Worm (Caenorhabditis elegans) whole organism, L2 larva: ENCODE data around the gene hda-6.

Experiments
- F13H6.1 ChIP-seq: sonication (generic microtip); optimal IDR thresholded peaks from 2 replicates; lab custom pipeline; 2016; ENCODE audit warnings: missing genetic modification characterization, missing compliant biosample characterization
- R02D3.7 ChIP-seq: fragments of 150-350 bp; optimal IDR thresholded peaks from 2 replicates; lab custom pipeline; 2014; ENCODE audit warnings: missing biosample characterization, missing genetic modification characterization
- Y55F3AM.14 ChIP-seq: fragments of 200-800 bp; sonication (Bioruptor generic); optimal IDR thresholded peaks from 2 replicates; lab custom pipeline; 2018; ENCODE audit warnings: mild to moderate bottlenecking, missing genetic modification characterization, missing compliant biosample characterization
- ZK546.5 ChIP-seq: sonication (generic microtip); optimal IDR thresholded peaks from 2 replicates; lab custom pipeline; 2017; ENCODE audit warnings: missing biosample characterization, missing genetic modification characterization
- alr-1 ChIP-seq: fragments of 150-350 bp; optimal IDR thresholded peaks from 2 replicates; lab custom pipeline; 2014; ENCODE audit warnings: missing biosample characterization, missing genetic modification characterization
- aly-2 ChIP-seq: fragments of 150-350 bp; optimal IDR thresholded peaks from 2 replicates; lab custom pipeline; 2014; ENCODE audit warnings: missing biosample characterization, missing genetic modification characterization
- ama-1 ChIP-seq: fragments of 150-350 bp; optimal IDR thresholded peaks from 2 replicates; lab custom pipeline; 2018; ENCODE audit warnings: inconsistent platforms
- blmp-1 ChIP-seq: sonication (generic microtip); optimal IDR thresholded peaks from 2 replicates; lab custom pipeline; 2017; ENCODE audit warnings: missing genetic modification characterization, mild to moderate bottlenecking, missing compliant biosample characterization, antibody characterized with exemption, moderate library complexity; ENCODE audit not compliant: insufficient read depth
- ceh-16 ChIP-seq: fragments of 150-350 bp; optimal IDR thresholded peaks from 2 replicates; lab custom pipeline; 2014; ENCODE audit warnings: missing biosample characterization, missing genetic modification characterization
- crh-2 ChIP-seq: sonication (generic microtip); optimal IDR thresholded peaks from 2 replicates; lab custom pipeline; 2017; ENCODE audit warnings: missing biosample characterization, missing genetic modification characterization
- dmd-4 ChIP-seq: sonication (generic microtip); optimal IDR thresholded peaks from 2 replicates; lab custom pipeline; 2017; ENCODE audit warnings: missing biosample characterization, missing genetic modification characterization
- elt-1 ChIP-seq: fragments of 150-350 bp; optimal IDR thresholded peaks from 2 replicates; lab custom pipeline; 2014; ENCODE audit warnings: missing biosample characterization, missing genetic modification characterization
- elt-3 ChIP-seq: sonication (generic microtip); optimal IDR thresholded peaks from 2 replicates; lab custom pipeline; 2017; ENCODE audit warnings: missing biosample characterization, missing genetic modification characterization
- fos-1 ChIP-seq: fragments of 150-350 bp; optimal IDR thresholded peaks from 2 replicates; lab custom pipeline; 2014; ENCODE audit warnings: missing biosample characterization, missing genetic modification characterization
- gmeb-1 ChIP-seq: fragments of 150-350 bp; optimal IDR thresholded peaks from 2 replicates; lab custom pipeline; 2014; ENCODE audit warnings: missing biosample characterization, missing genetic modification characterization
- lin-11 ChIP-seq: fragments of 150-350 bp; sonication (generic microtip); optimal IDR thresholded peaks from 2 replicates; lab custom pipeline; 2014; ENCODE audit warnings: missing biosample characterization, missing genetic modification characterization, inconsistent platforms, mixed read lengths
- lin-13 ChIP-seq: fragments of 150-350 bp; optimal IDR thresholded peaks from 2 replicates; lab custom pipeline; 2014; ENCODE audit warnings: missing biosample characterization, missing genetic modification reagents, missing genetic modification characterization
- lin-39 ChIP-seq: fragments of 150-350 bp; optimal IDR thresholded peaks from 2 replicates; lab custom pipeline; 2014; ENCODE audit warnings: missing biosample characterization, missing genetic modification reagents, missing genetic modification characterization
- lsy-2 ChIP-seq, 2 experiments: fragments of 150-350 bp in 1 of 2; sonication (generic microtip) in 1 of 2; optimal IDR thresholded peaks; 2 replicates each; lab custom pipeline; 2014 to 2017; ENCODE audit warnings: missing biosample characterization in 2 of 2, missing genetic modification characterization in 2 of 2
- mab-5 ChIP-seq: fragments of 150-350 bp; optimal IDR thresholded peaks from 2 replicates; lab custom pipeline; 2014; ENCODE audit warnings: missing biosample characterization, missing genetic modification characterization
- mbf-1 ChIP-seq: sonication (generic microtip); optimal IDR thresholded peaks from 2 replicates; lab custom pipeline; 2017; ENCODE audit warnings: missing biosample characterization, missing genetic modification characterization
- mdl-1 ChIP-seq, 2 experiments: fragments of 150-350 bp in 1 of 2; sonication (generic microtip) in 1 of 2; optimal IDR thresholded peaks; 2 replicates each; lab custom pipeline; 2017; ENCODE audit warnings: missing biosample characterization in 2 of 2, missing genetic modification characterization in 2 of 2
- nhr-10 ChIP-seq: sonication (generic microtip); optimal IDR thresholded peaks from 2 replicates; lab custom pipeline; 2017; ENCODE audit warnings: missing biosample characterization, missing genetic modification characterization
- nhr-12 ChIP-seq: fragments of 150-350 bp; optimal IDR thresholded peaks from 2 replicates; lab custom pipeline; 2014; ENCODE audit warnings: missing biosample characterization, missing genetic modification characterization
- nhr-129 ChIP-seq: fragments of 150-350 bp; optimal IDR thresholded peaks from 2 replicates; lab custom pipeline; 2014; ENCODE audit warnings: missing biosample characterization, missing genetic modification characterization
- nhr-21 ChIP-seq: fragments of 150-350 bp; optimal IDR thresholded peaks from 2 replicates; lab custom pipeline; 2014; ENCODE audit warnings: missing biosample characterization, missing genetic modification characterization
- nhr-23 ChIP-seq: fragments of 150-350 bp; optimal IDR thresholded peaks from 2 replicates; lab custom pipeline; 2014; ENCODE audit warnings: missing biosample characterization, missing genetic modification reagents, missing genetic modification characterization
- nhr-237 ChIP-seq: fragments of 150-350 bp; optimal IDR thresholded peaks from 2 replicates; lab custom pipeline; 2014; ENCODE audit warnings: missing biosample characterization, missing genetic modification characterization
- nhr-25 ChIP-seq: fragments of 150-350 bp; sonication (generic microtip); optimal IDR thresholded peaks from 3 replicates; lab custom pipeline; 2014; ENCODE audit warnings: missing biosample characterization, missing genetic modification characterization
- peb-1 ChIP-seq: fragments of 150-350 bp; optimal IDR thresholded peaks from 2 replicates; lab custom pipeline; 2014; ENCODE audit warnings: missing biosample characterization, missing genetic modification characterization
- skn-1 ChIP-seq: sonication (generic microtip); optimal IDR thresholded peaks from 2 replicates; lab custom pipeline; 2017; ENCODE audit warnings: missing biosample characterization, missing genetic modification characterization
- sma-3 ChIP-seq: sonication (generic microtip); optimal IDR thresholded peaks from 2 replicates; lab custom pipeline; 2016; ENCODE audit warnings: missing genetic modification reagents, missing genetic modification characterization, missing compliant biosample characterization
- sma-9 ChIP-seq, 2 experiments: fragments of 150-350 bp in 1 of 2; sonication (generic microtip) in 1 of 2; optimal IDR thresholded peaks; 2 replicates each; lab custom pipeline; 2014 to 2016; ENCODE audit warnings: missing genetic modification characterization in 2 of 2, mild to moderate bottlenecking in 1 of 2, missing biosample characterization in 1 of 2, missing compliant biosample characterization in 1 of 2, missing genetic modification reagents in 1 of 2, moderate library complexity in 1 of 2
- unc-39 ChIP-seq: fragments of 150-350 bp; optimal IDR thresholded peaks from 2 replicates; lab custom pipeline; 2014; ENCODE audit warnings: missing biosample characterization, missing genetic modification characterization
- unc-55 ChIP-seq: fragments of 150-350 bp; sonication (generic microtip); optimal IDR thresholded peaks from 3 replicates; lab custom pipeline; 2014; ENCODE audit warnings: missing biosample characterization, missing genetic modification reagents, missing genetic modification characterization
- zag-1 ChIP-seq: fragments of 150-350 bp; optimal IDR thresholded peaks from 2 replicates; lab custom pipeline; 2014; ENCODE audit warnings: missing biosample characterization, missing genetic modification characterization
- ztf-1 ChIP-seq: fragments of 200-800 bp; sonication (Bioruptor generic); conservative IDR thresholded peaks from 2 replicates; pipeline ENCODE4 v1.3.6; 2022; ENCODE audit warnings: missing genetic modification characterization, missing compliant biosample characterization
- ztf-11 ChIP-seq: sonication (generic microtip); optimal IDR thresholded peaks from 2 replicates; lab custom pipeline; 2017; ENCODE audit warnings: missing biosample characterization, missing genetic modification characterization
- ztf-4 ChIP-seq: fragments of 150-350 bp; optimal IDR thresholded peaks from 2 replicates; lab custom pipeline; 2014; ENCODE audit warnings: missing biosample characterization, missing genetic modification characterization

Gene hda-6

DNA sequence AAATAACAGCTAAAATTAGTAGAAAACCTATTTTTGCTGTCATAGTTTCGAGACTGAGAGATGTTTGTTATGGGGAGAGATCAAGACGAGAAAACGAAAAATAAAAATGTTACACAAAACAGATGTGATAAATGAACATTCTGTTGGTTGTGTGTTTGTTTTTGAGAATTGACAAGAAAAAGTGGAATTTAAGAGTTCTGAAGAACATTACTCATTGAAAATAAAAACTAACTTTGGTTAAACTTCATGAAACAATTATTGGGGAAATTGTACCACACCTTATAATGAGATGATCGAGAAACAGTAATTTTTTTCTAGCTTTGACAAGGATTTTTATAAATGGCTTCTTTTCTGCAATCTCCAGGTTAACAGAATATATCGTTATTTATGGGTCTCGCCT is 10.7 kb downstream of the hda-6 start, which contains the start of gene Y4C6B.7:
Y4C6B.7 (minus strand) TSS at position 101 of the 400 bp plus-strand sequence.
- no peak for TF ChIP-seq mdl-1 (tag; optimal IDR thresholded peaks at IDR 0.05; lab: Kevin White, UChicago)
- no peak for TF ChIP-seq ceh-16
- TF ChIP-seq Y55F3AM.14 (GFP tag; lab: Kevin White, UChicago) = no peak
- TF ChIP-seq nhr-23 (tag; lab: Kevin White, UChicago) = no peak
- no peak for TF ChIP-seq dmd-4 (tag; lab: Kevin White, UChicago)
- TF ChIP-seq nhr-21 (tag; lab: Kevin White, UChicago) = no peak
- no peak for TF ChIP-seq crh-2 (tag; lab: Kevin White, UChicago)
- TF ChIP-seq ZK546.5 (tag; lab: Kevin White, UChicago) = no peak
- TF ChIP-seq nhr-12 (tag; lab: Kevin White, UChicago) = no peak
- TF ChIP-seq unc-39 (tag; lab: Kevin White, UChicago) = no peak
- no peak for TF ChIP-seq fos-1
- TF ChIP-seq ztf-4 (tag; lab: Kevin White, UChicago) = no peak
- TF ChIP-seq nhr-129 (tag; lab: Kevin White, UChicago) = no peak
- TF ChIP-seq elt-3 (tag; lab: Kevin White, UChicago) = no peak
- no peak for TF ChIP-seq mbf-1
- no peak for TF ChIP-seq ztf-11 (tag; lab: Kevin White, UChicago)

DNA sequence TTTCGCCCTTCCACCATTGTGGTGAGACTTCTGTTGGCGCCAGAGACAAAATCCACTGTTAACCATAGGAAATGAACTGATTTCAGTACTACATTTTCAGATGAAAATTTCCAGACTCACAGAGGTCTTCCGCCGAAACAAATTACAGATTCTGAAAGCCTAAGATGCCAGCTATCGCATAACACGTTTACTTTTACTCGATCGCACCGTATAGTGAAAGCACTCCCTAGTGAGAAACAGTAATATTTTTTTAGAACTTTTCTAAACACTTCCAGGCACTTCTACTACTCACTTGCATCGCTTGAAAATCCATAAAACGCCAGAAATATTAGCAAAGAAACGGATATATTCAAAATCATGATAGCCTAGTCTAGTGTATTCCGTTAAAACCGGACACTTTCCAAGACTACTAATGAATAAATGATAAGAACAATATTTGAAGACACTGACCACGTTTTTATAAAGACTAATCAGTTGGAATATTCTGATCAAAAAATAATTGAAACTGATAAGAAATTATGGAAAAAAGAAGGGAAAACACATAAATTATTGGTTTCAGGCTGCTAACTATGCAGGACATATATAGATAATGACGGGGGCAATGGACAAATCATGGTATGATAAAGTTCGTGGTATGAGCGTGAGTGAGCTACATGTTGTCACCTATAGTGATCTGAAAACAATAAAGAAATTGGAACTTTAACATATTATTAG is 13.5 kb downstream of the hda-6 start, which contains the start of gene gba-4:
gba-4 (minus strand) TSS at position 418 of the 714 bp plus-strand sequence.
- TF ChIP-seq fos-1 = peak; percentile 68

DNA sequence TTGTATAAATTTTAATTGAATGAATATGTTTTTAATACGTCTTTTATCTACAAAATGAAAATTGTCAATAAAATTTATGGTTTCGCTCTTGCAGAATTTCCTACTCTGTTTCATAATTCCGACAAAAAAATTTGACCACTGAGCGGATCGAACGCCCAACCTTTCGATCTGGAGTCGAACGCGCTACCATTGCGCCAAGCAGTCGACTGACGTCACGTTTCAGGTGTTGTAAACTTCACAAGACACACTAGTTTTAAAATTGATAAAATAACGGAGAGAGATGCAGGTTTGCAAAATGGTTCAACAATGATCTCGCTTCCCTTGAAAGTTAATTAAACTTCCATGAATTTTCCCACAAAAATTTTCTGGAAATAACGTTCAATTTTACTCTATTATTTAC is 19.9 kb downstream of the hda-6 start:
- TF ChIP-seq ztf-4 (tag; lab: Kevin White, UChicago) = no peak
- TF ChIP-seq sma-3 (GFP tag; lab: Kevin White, UChicago) = peak; percentile 60
- TF ChIP-seq crh-2 (tag; lab: Kevin White, UChicago) = peak; percentile 48
- TF ChIP-seq mdl-1 (tag; optimal IDR thresholded peaks at IDR 0.05; lab: Kevin White, UChicago) = no peak
- no peak for TF ChIP-seq alr-1
- TF ChIP-seq ceh-16 = no peak
- TF ChIP-seq nhr-237 (tag; lab: Kevin White, UChicago) = no peak
- no peak for TF ChIP-seq ztf-11 (tag; lab: Kevin White, UChicago)
- TF ChIP-seq ZK546.5 (tag; lab: Kevin White, UChicago) = no peak
- no peak for TF ChIP-seq F13H6.1 (tag; lab: Kevin White, UChicago)
- TF ChIP-seq nhr-23 (tag; lab: Kevin White, UChicago) = no peak
- no peak for TF ChIP-seq nhr-129 (tag; lab: Kevin White, UChicago)
- TF ChIP-seq R02D3.7 (tag; lab: Kevin White, UChicago) = no peak
- no peak for TF ChIP-seq skn-1 (tag; lab: Kevin White, UChicago)
- peak; percentile 24 for TF ChIP-seq lin-13 (GFP tag; lab: Kevin White, UChicago)
- no peak for TF ChIP-seq unc-55 (GFP tag; lab: Kevin White, UChicago)
- no peak for TF ChIP-seq sma-9 (GFP tag; optimal IDR thresholded peaks at IDR 0.05; lab: Kevin White, UChicago)
- TF ChIP-seq sma-9 (tag; optimal IDR thresholded peaks at IDR 0.05; lab: Kevin White, UChicago) = no peak
- TF ChIP-seq aly-2 (tag; lab: Kevin White, UChicago) = no peak
- TF ChIP-seq fos-1 = peak; percentile 13
- TF ChIP-seq gmeb-1 = no peak
- TF ChIP-seq elt-1 = no peak
- no peak for TF ChIP-seq dmd-4 (tag; lab: Kevin White, UChicago)

DNA sequence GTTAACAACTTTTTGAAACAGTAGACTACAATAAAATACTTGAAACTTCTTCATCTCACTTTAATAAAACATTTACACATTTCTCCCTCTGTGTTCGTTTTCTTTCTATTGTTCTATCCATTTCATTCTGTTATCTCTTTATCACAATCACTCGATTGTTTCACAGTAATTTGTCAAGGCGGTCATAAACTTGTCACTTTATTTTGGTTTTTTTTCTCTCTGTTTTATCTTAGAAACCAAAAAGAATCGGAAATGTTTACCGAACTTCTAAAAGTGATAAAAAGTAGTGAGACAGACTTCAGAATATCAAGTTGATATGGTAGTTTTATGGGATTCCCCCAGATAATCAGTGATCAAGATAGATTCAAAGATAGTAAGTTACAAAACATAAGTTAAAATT is 24.9 kb downstream of the hda-6 start, which contains the start of gene Y4C6B.2:
Y4C6B.2 (plus strand) TSS at position 320 of the 400 bp plus-strand sequence.
- TF ChIP-seq nhr-10 (no peak), lsy-2 (tag; optimal IDR thresholded peaks at IDR 0.05; lab: Kevin White, UChicago) (no peak), elt-1 (no peak), ztf-4 (tag; lab: Kevin White, UChicago) (no peak), dmd-4 (tag; lab: Kevin White, UChicago) (no peak)

DNA sequence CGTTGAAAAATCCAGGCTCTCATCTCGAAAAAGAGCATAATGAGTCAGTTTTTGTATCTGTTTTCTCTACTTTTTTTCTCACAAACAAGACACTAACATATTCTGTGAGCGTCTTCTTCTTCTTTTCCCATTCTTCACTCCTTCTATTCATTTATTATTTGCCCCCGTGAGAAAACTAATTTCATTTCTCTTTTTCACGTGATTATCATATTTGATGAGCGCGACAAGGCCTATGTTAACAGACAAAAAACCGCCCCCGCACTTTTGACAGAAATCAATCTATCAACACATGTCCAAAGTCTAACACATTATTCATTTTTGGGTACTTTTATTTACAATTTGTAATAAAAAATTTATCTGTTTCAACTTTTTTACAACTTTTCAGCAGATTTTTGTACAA is 26.5 kb downstream of the hda-6 start:
- no peak for TF ChIP-seq lin-13 (GFP tag; lab: Kevin White, UChicago)
- no peak for TF ChIP-seq mab-5
- no peak for TF ChIP-seq nhr-12 (tag; lab: Kevin White, UChicago)
- no peak for TF ChIP-seq lin-39
- peak; percentile 4 for TF ChIP-seq crh-2 (tag; lab: Kevin White, UChicago)
- TF ChIP-seq fos-1 = no peak
- TF ChIP-seq peb-1 (tag; lab: Kevin White, UChicago) = no peak
- no peak for TF ChIP-seq ama-1 (lab: Kevin White, UChicago)
- no peak for TF ChIP-seq ztf-1
- no peak for TF ChIP-seq lsy-2 (tag; optimal IDR thresholded peaks at IDR 0.05; lab: Kevin White, UChicago)
- TF ChIP-seq blmp-1 (tag; lab: Kevin White, UChicago) = peak; percentile 3
- no peak for TF ChIP-seq mdl-1 (tag; optimal IDR thresholded peaks at IDR 0.05; lab: Kevin White, UChicago)
- no peak for TF ChIP-seq unc-55 (GFP tag; lab: Kevin White, UChicago)
- no peak for TF ChIP-seq nhr-237 (tag; lab: Kevin White, UChicago)
- TF ChIP-seq unc-39 (tag; lab: Kevin White, UChicago) = no peak
- peak; percentile 8 for TF ChIP-seq sma-9 (GFP tag; optimal IDR thresholded peaks at IDR 0.05; lab: Kevin White, UChicago)
- no peak for TF ChIP-seq sma-9 (tag; optimal IDR thresholded peaks at IDR 0.05; lab: Kevin White, UChicago)
- no peak for TF ChIP-seq alr-1
- TF ChIP-seq aly-2 (tag; lab: Kevin White, UChicago) = no peak
- TF ChIP-seq lin-11 = no peak
- TF ChIP-seq sma-3 (GFP tag; lab: Kevin White, UChicago) = peak; percentile 18
- TF ChIP-seq nhr-25 = peak; percentile 4
- TF ChIP-seq ztf-11 (tag; lab: Kevin White, UChicago) = no peak
- no peak for TF ChIP-seq F13H6.1 (tag; lab: Kevin White, UChicago)
- no peak for TF ChIP-seq nhr-23 (tag; lab: Kevin White, UChicago)
- no peak for TF ChIP-seq ztf-4 (tag; lab: Kevin White, UChicago)
- no peak for TF ChIP-seq zag-1 (tag; lab: Kevin White, UChicago)
- TF ChIP-seq nhr-21 (tag; lab: Kevin White, UChicago) = no peak
